Worm (Caenorhabditis elegans) whole organism, L4 larva: Measurements from ENCODE around the gene nlp-22.

ENCODE experiments used
- D1046.2 ChIP-seq: fragments of 200-800 bp; sonication (Bioruptor generic); IDR thresholded peaks from 2 replicates; pipeline ENCODE4 v1.3.6; 2022; ENCODE audit warnings: missing genetic modification characterization, missing compliant biosample characterization
- F10B5.3 ChIP-seq: sonication (generic microtip); optimal IDR thresholded peaks from 2 replicates; lab custom pipeline; 2016; ENCODE audit warnings: mild to moderate bottlenecking, missing genetic modification characterization, missing compliant biosample characterization
- F26F4.8 ChIP-seq: fragments of 200-800 bp; sonication (Bioruptor generic); conservative IDR thresholded peaks from 2 replicates; pipeline ENCODE4 v1.3.6; 2022; ENCODE audit warnings: missing genetic modification characterization, missing compliant biosample characterization
- F44E2.7 ChIP-seq: fragments of 200-800 bp; sonication (Bioruptor generic); IDR thresholded peaks from 2 replicates; pipeline ENCODE4 v2.1.2; 2022; ENCODE audit warnings: missing genetic modification characterization, missing compliant biosample characterization
- T20F7.1 ChIP-seq: fragments of 200-800 bp; sonication (Bioruptor generic); optimal IDR thresholded peaks from 2 replicates; lab custom pipeline; 2018; ENCODE audit warnings: mild to moderate bottlenecking, missing genetic modification characterization, missing compliant biosample characterization
- Y5F2A.4 ChIP-seq: fragments of 200-800 bp; sonication (Bioruptor generic); optimal IDR thresholded peaks from 2 replicates; lab custom pipeline; 2018; ENCODE audit warnings: mild to moderate bottlenecking, missing genetic modification characterization, missing compliant biosample characterization
- ZK337.2 ChIP-seq: fragments of 200-800 bp; sonication (Bioruptor generic); IDR thresholded peaks from 2 replicates; pipeline ENCODE4 v1.3.6; 2022; ENCODE audit warnings: missing genetic modification reagents, missing genetic modification characterization, missing compliant biosample characterization
- arid-1 ChIP-seq: fragments of 200-800 bp; sonication (Bioruptor generic); conservative IDR thresholded peaks from 2 replicates; pipeline ENCODE4 v1.3.6; 2022; ENCODE audit warnings: missing genetic modification reagents, missing genetic modification characterization, missing compliant biosample characterization
- ceh-20 ChIP-seq: fragments of 200-800 bp; sonication (Bioruptor generic); IDR thresholded peaks from 2 replicates; pipeline ENCODE4 v1.3.6; 2022; ENCODE audit warnings: missing genetic modification reagents, missing genetic modification characterization, missing compliant biosample characterization
- ceh-28 ChIP-seq: fragments of 150-350 bp; optimal IDR thresholded peaks from 2 replicates; lab custom pipeline; 2014; ENCODE audit warnings: missing biosample characterization, missing genetic modification reagents, missing genetic modification characterization
- ceh-82 ChIP-seq: sonication (generic microtip); optimal IDR thresholded peaks from 2 replicates; lab custom pipeline; 2017; ENCODE audit warnings: missing biosample characterization, missing genetic modification characterization
- cey-2 ChIP-seq: sonication (generic microtip); optimal IDR thresholded peaks from 3 replicates; lab custom pipeline; 2017; ENCODE audit warnings: missing genetic modification characterization, mild to moderate bottlenecking, missing compliant biosample characterization, antibody characterized with exemption, borderline replicate concordance; ENCODE audit not compliant: insufficient read depth
- daf-19 ChIP-seq: fragments of 200-800 bp; sonication (Bioruptor generic); conservative IDR thresholded peaks from 2 replicates; pipeline ENCODE4 v1.3.6; 2022; ENCODE audit warnings: missing genetic modification characterization, missing compliant biosample characterization
- daf-8 ChIP-seq: fragments of 200-800 bp; sonication (Bioruptor generic); IDR thresholded peaks from 2 replicates; pipeline ENCODE4 v1.3.6; 2022; ENCODE audit warnings: missing genetic modification characterization, missing compliant biosample characterization
- dmd-6 ChIP-seq: fragments of 200-800 bp; sonication (Bioruptor generic); IDR thresholded peaks from 2 replicates; pipeline ENCODE4 v1.3.6; 2022; ENCODE audit warnings: missing genetic modification reagents, missing genetic modification characterization, missing compliant biosample characterization
- dmd-8 ChIP-seq: fragments of 200-800 bp; sonication (Bioruptor generic); IDR thresholded peaks from 2 replicates; pipeline ENCODE4 v1.3.6; 2022; ENCODE audit warnings: missing genetic modification characterization, missing compliant biosample characterization
- dmd-9 ChIP-seq: fragments of 200-800 bp; sonication (Bioruptor generic); IDR thresholded peaks from 2 replicates; pipeline ENCODE4 v1.3.6; 2022; ENCODE audit warnings: missing genetic modification reagents, missing genetic modification characterization, missing compliant biosample characterization
- dpl-1 ChIP-seq: fragments of 150-350 bp; optimal IDR thresholded peaks from 2 replicates; lab custom pipeline; 2014; ENCODE audit warnings: missing biosample characterization, missing genetic modification reagents, missing genetic modification characterization
- fkh-10 ChIP-seq: fragments of 150-350 bp; optimal IDR thresholded peaks from 2 replicates; lab custom pipeline; 2014; ENCODE audit warnings: missing biosample characterization, missing genetic modification reagents, missing genetic modification characterization
- gei-8 ChIP-seq: fragments of 200-800 bp; sonication (Bioruptor generic); optimal IDR thresholded peaks from 2 replicates; lab custom pipeline; 2018; ENCODE audit warnings: mild to moderate bottlenecking, missing genetic modification characterization, missing compliant biosample characterization
- hif-1 ChIP-seq, 2 experiments: sonication (generic microtip); optimal IDR thresholded peaks; 2 replicates each; lab custom pipeline; 2016 to 2017; ENCODE audit warnings: missing compliant biosample characterization in 2 of 2, missing genetic modification characterization in 2 of 2, missing genetic modification reagents in 2 of 2, missing genotype in 2 of 2, mild to moderate bottlenecking in 1 of 2
- hlh-11 ChIP-seq: fragments of 200-800 bp; sonication (Bioruptor generic); optimal IDR thresholded peaks from 2 replicates; lab custom pipeline; 2018; ENCODE audit warnings: mild to moderate bottlenecking, missing genetic modification characterization, missing compliant biosample characterization
- jun-1 ChIP-seq: fragments of 150-350 bp; optimal IDR thresholded peaks from 2 replicates; lab custom pipeline; 2014; ENCODE audit warnings: missing biosample characterization, missing genetic modification reagents, missing genetic modification characterization
- lin-13 ChIP-seq: fragments of 150-350 bp; optimal IDR thresholded peaks from 2 replicates; lab custom pipeline; 2014; ENCODE audit warnings: missing biosample characterization, missing genetic modification reagents, missing genetic modification characterization
- lin-15B ChIP-seq: fragments of 150-350 bp; sonication (generic microtip); optimal IDR thresholded peaks from 3 replicates; lab custom pipeline; 2014; ENCODE audit warnings: missing biosample characterization, missing genetic modification characterization
- lin-29 ChIP-seq: fragments of 200-800 bp; sonication (Bioruptor generic); IDR thresholded peaks from 2 replicates; pipeline ENCODE4 v1.3.6; 2022; ENCODE audit warnings: missing genetic modification reagents, missing genetic modification characterization, missing compliant biosample characterization
- lin-38 ChIP-seq: fragments of 200-800 bp; sonication (Bioruptor generic); IDR thresholded peaks from 2 replicates; pipeline ENCODE4 v1.3.6; 2022; ENCODE audit warnings: missing genetic modification reagents, missing genetic modification characterization, missing compliant biosample characterization
- lin-39 ChIP-seq: fragments of 150-350 bp; optimal IDR thresholded peaks from 2 replicates; lab custom pipeline; 2014; ENCODE audit warnings: missing biosample characterization, missing genetic modification reagents, missing genetic modification characterization
- lir-3 ChIP-seq: sonication (generic microtip); optimal IDR thresholded peaks from 2 replicates; lab custom pipeline; 2016; ENCODE audit warnings: mild to moderate bottlenecking, missing genetic modification characterization, missing compliant biosample characterization
- mdl-1 ChIP-seq, 2 experiments: fragments of 150-350 bp in 1 of 2; sonication (generic microtip) in 1 of 2; optimal IDR thresholded peaks; 2 replicates each; lab custom pipeline; 2014 to 2017; ENCODE audit warnings: missing biosample characterization in 2 of 2, missing genetic modification characterization in 2 of 2
- mdt-29 ChIP-seq: fragments of 200-800 bp; sonication (Bioruptor generic); IDR thresholded peaks from 2 replicates; pipeline ENCODE4 v1.3.6; 2022; ENCODE audit warnings: missing genetic modification reagents, missing genetic modification characterization, missing compliant biosample characterization
- mxl-2 ChIP-seq: fragments of 200-800 bp; sonication (Bioruptor generic); conservative IDR thresholded peaks from 2 replicates; pipeline ENCODE4 v1.3.6; 2022; ENCODE audit warnings: missing genetic modification reagents, missing genetic modification characterization, missing compliant biosample characterization
- nhr-10 ChIP-seq: fragments of 150-350 bp; optimal IDR thresholded peaks from 2 replicates; lab custom pipeline; 2014; ENCODE audit warnings: missing biosample characterization, missing genetic modification characterization
- nhr-25 ChIP-seq: sonication (generic microtip); optimal IDR thresholded peaks from 2 replicates; lab custom pipeline; 2017; ENCODE audit warnings: missing genetic modification characterization, mild to moderate bottlenecking, missing compliant biosample characterization, antibody characterized with exemption, moderate library complexity, borderline replicate concordance; ENCODE audit not compliant: insufficient read depth
- nhr-48 ChIP-seq: sonication (generic microtip); optimal IDR thresholded peaks from 2 replicates; lab custom pipeline; 2016; ENCODE audit warnings: mild to moderate bottlenecking, missing genetic modification characterization, missing compliant biosample characterization
- nhr-76 ChIP-seq: fragments of 150-350 bp; optimal IDR thresholded peaks from 2 replicates; lab custom pipeline; 2014; ENCODE audit warnings: missing biosample characterization, missing genetic modification characterization
- php-3 ChIP-seq: fragments of 200-800 bp; sonication (Bioruptor generic); IDR thresholded peaks from 2 replicates; pipeline ENCODE4 v1.3.6; 2022; ENCODE audit warnings: missing genetic modification reagents, missing genetic modification characterization, missing compliant biosample characterization
- pqm-1 ChIP-seq: sonication (generic microtip); optimal IDR thresholded peaks from 2 replicates; lab custom pipeline; 2017; ENCODE audit warnings: missing biosample characterization, missing genetic modification characterization
- rbr-2 ChIP-seq: sonication (generic microtip); optimal IDR thresholded peaks from 2 replicates; lab custom pipeline; 2016; ENCODE audit warnings: missing genotype, missing genetic modification characterization, missing compliant biosample characterization
- saeg-2 ChIP-seq: fragments of 200-800 bp; sonication (Bioruptor generic); IDR thresholded peaks from 2 replicates; pipeline ENCODE4 v1.3.6; 2022; ENCODE audit warnings: missing genetic modification reagents, missing genetic modification characterization, missing compliant biosample characterization
- snpc-1.2 ChIP-seq: fragments of 200-800 bp; sonication (Bioruptor generic); IDR thresholded peaks from 2 replicates; pipeline ENCODE4 v1.3.6; 2022; ENCODE audit warnings: missing genetic modification reagents, missing genetic modification characterization, missing compliant biosample characterization
- tra-1 ChIP-seq: fragments of 200-800 bp; sonication (Bioruptor generic); IDR thresholded peaks from 2 replicates; pipeline ENCODE4 v1.3.6; 2022; ENCODE audit warnings: missing genetic modification reagents, missing genetic modification characterization, missing compliant biosample characterization
- unc-62 ChIP-seq, 3 experiments: fragments of 150-350 bp in 1 of 3; sonication (generic microtip); optimal IDR thresholded peaks in 2 of 3; peaks in 1 of 3; 1 replicate in 1 of 3; 2 replicates in 2 of 3; lab custom pipeline; 2014 to 2017; ENCODE audit warnings: missing biosample characterization in 3 of 3, missing genetic modification characterization in 3 of 3, missing genetic modification reagents in 3 of 3, missing genotype in 1 of 3
- vab-7 ChIP-seq: fragments of 200-800 bp; sonication (Bioruptor generic); IDR thresholded peaks from 2 replicates; pipeline ENCODE4 v1.3.6; 2022; ENCODE audit warnings: missing genetic modification reagents, missing genetic modification characterization, missing compliant biosample characterization
- zip-2 ChIP-seq: fragments of 150-350 bp; optimal IDR thresholded peaks from 2 replicates; lab custom pipeline; 2014; ENCODE audit warnings: missing biosample characterization, missing genetic modification characterization
- ztf-11 ChIP-seq: fragments of 150-350 bp; optimal IDR thresholded peaks from 2 replicates; lab custom pipeline; 2014; ENCODE audit warnings: missing biosample characterization, missing genetic modification characterization

The nlp-22 gene

ce11 chrX:2365890-2366289 is 24.0 kb upstream of the nlp-22 start, which contains the start of gene T24D8.6:
T24D8.6 (minus strand) TSS chrX:2365990.
- no peak for TF ChIP-seq ZK337.2 (GFP tag; lab: Robert Waterston, UW)
- TF ChIP-seq nhr-76: no peak
- no peak for TF ChIP-seq php-3 (GFP tag; lab: Robert Waterston, UW)
- no peak for TF ChIP-seq mdt-29
- no peak for TF ChIP-seq saeg-2
- TF ChIP-seq T20F7.1 (GFP tag; lab: Kevin White, UChicago): no peak
- no peak for TF ChIP-seq pqm-1 (tag; lab: Kevin White, UChicago)
- no peak for TF ChIP-seq lin-39 (tag; lab: Kevin White, UChicago)
- TF ChIP-seq Y5F2A.4 (GFP tag; lab: Kevin White, UChicago): no peak
- no peak for TF ChIP-seq F26F4.8 (GFP tag; lab: Robert Waterston, UW)
- TF ChIP-seq daf-8 (GFP tag; lab: Robert Waterston, UW): no peak
- no peak for TF ChIP-seq lin-29 (GFP tag; lab: Robert Waterston, UW)
- no peak for TF ChIP-seq vab-7 (GFP tag; lab: Robert Waterston, UW)
- TF ChIP-seq arid-1: no peak

ce11 chrX:2364703-2365299 is 22.9 kb upstream of the nlp-22 start:
- peak; percentile 62 for TF ChIP-seq ceh-28
- peak; percentile 74 for TF ChIP-seq lin-38 (GFP tag; lab: Robert Waterston, UW)
- peak; percentile 84 for TF ChIP-seq nhr-10 (tag; lab: Kevin White, UChicago)
- TF ChIP-seq T20F7.1 (GFP tag; lab: Kevin White, UChicago): peak; percentile 89
- TF ChIP-seq nhr-48 (tag; lab: Kevin White, UChicago): peak; percentile 91
- TF ChIP-seq mdt-29: peak; percentile 44; the same call in 1 of the 2 replicates
- TF ChIP-seq ceh-82 (tag; lab: Kevin White, UChicago): peak; percentile 52
- peak; percentile 94 for TF ChIP-seq jun-1
- peak; percentile 89 for TF ChIP-seq hlh-11 (tag; lab: Kevin White, UChicago)
- peak; percentile 68; the same call in 1 of the 2 replicates for TF ChIP-seq dmd-9 (GFP tag; lab: Robert Waterston, UW)
- peak; percentile 96 for TF ChIP-seq rbr-2 (tag; lab: Kevin White, UChicago)
- TF ChIP-seq vab-7 (GFP tag; lab: Robert Waterston, UW): peak; percentile 83
- TF ChIP-seq snpc-1.2 (GFP tag; lab: Robert Waterston, UW): no peak
- TF ChIP-seq ztf-11: peak; percentile 4
- peak; percentile 63 for TF ChIP-seq lin-13
- peak; percentile 84 for TF ChIP-seq mdl-1 (tag; optimal IDR thresholded peaks at IDR 0.05; lab: Kevin White, UChicago)
- TF ChIP-seq php-3 (GFP tag; lab: Robert Waterston, UW): peak; percentile 91
- TF ChIP-seq F10B5.3: peak; percentile 87
- peak; percentile 59 for TF ChIP-seq cey-2 (tag; lab: Kevin White, UChicago)
- TF ChIP-seq fkh-10 (GFP tag; lab: Kevin White, UChicago): no peak
- peak; percentile 13 for TF ChIP-seq nhr-25 (tag; lab: Kevin White, UChicago)
- peak; percentile 60 for TF ChIP-seq arid-1
- TF ChIP-seq zip-2: peak; percentile 91
- TF ChIP-seq hif-1 (tag; optimal IDR thresholded peaks at IDR 0.05; lab: Kevin White, UChicago): peak; percentile 33 to 50
- peak; percentile 59 for TF ChIP-seq dpl-1
- peak; percentile 56; the same call in 1 of the 2 replicates for TF ChIP-seq tra-1 (GFP tag; lab: Robert Waterston, UW)
- TF ChIP-seq daf-19 (GFP tag; lab: Robert Waterston, UW): peak; percentile 71; the same call in 1 of the 2 replicates
- peak in 1 of 2 experiments; percentile 81 for TF ChIP-seq unc-62 (GFP tag; optimal IDR thresholded peaks at IDR 0.05 in 1 of 2; lab: Kevin White, UChicago)
- no peak for TF ChIP-seq unc-62 (tag; optimal IDR thresholded peaks at IDR 0.05; lab: Kevin White, UChicago)
- TF ChIP-seq mxl-2 (GFP tag; lab: Robert Waterston, UW): no peak
- no peak for TF ChIP-seq F44E2.7 (GFP tag; lab: Robert Waterston, UW)
- TF ChIP-seq lin-29 (GFP tag; lab: Robert Waterston, UW): peak; percentile 81
- peak; percentile 82 for TF ChIP-seq ceh-20 (GFP tag; lab: Robert Waterston, UW)
- peak; percentile 73; the same call in 1 of the 2 replicates for TF ChIP-seq saeg-2
- TF ChIP-seq gei-8 (GFP tag; lab: Kevin White, UChicago): no peak
- peak; percentile 67 for TF ChIP-seq lir-3 (tag; lab: Kevin White, UChicago)
- TF ChIP-seq D1046.2 (GFP tag; lab: Robert Waterston, UW): no peak
- peak; percentile 85 for TF ChIP-seq dmd-6 (GFP tag; lab: Robert Waterston, UW)
- peak; percentile 10 for TF ChIP-seq lin-15B
- TF ChIP-seq dmd-8: no peak
